Fruit fly (Drosophila melanogaster) whole organism, embryonic: ENCODE results near the gene spo.
A peak's percentile ranks its signal among the peaks of the same experiment; 100 is the strongest.

Experiments
- Bgb ChIP-seq: fragments of 200-800 bp; sonication (Bioruptor generic); IDR thresholded peaks from 2 replicates; pipeline ENCODE4 v1.3.6; 2022; ENCODE audit warnings: missing biosample characterization, missing genetic modification characterization; ENCODE audit not compliant: partially characterized antibody
- Blimp-1 ChIP-seq: fragments of 200-800 bp; sonication (Bioruptor generic); optimal IDR thresholded peaks from 3 replicates; lab custom pipeline; 2018; ENCODE audit warnings: missing biosample characterization, missing genetic modification characterization, mild to moderate bottlenecking, moderate library complexity, missing genetic modification reagents
- CG10267 ChIP-seq: fragments of 200-800 bp; sonication (Bioruptor generic); optimal IDR thresholded peaks from 2 replicates; lab custom pipeline; 2018; ENCODE audit warnings: missing biosample characterization, mild to moderate bottlenecking, missing genetic modification characterization, moderate library complexity
- CG10366 ChIP-seq: fragments of 200-800 bp; sonication (Bioruptor generic); IDR thresholded peaks from 2 replicates; pipeline ENCODE4 v1.3.6; 2022; ENCODE audit warnings: missing biosample characterization, missing genetic modification characterization
- CG10959 ChIP-seq: fragments of 200-800 bp; sonication (Bioruptor generic); IDR thresholded peaks from 2 replicates; pipeline ENCODE4 v1.3.6; 2022; ENCODE audit warnings: missing biosample characterization, missing genetic modification characterization
- CG11093 ChIP-seq: fragments of 200-800 bp; sonication (Bioruptor generic); IDR thresholded peaks from 3 replicates; pipeline ENCODE4 v1.3.6; 2022; ENCODE audit warnings: missing biosample characterization, missing genetic modification characterization
- CG14014 ChIP-seq: fragments of 200-800 bp; sonication (Bioruptor generic); IDR thresholded peaks from 2 replicates; pipeline ENCODE4 v1.3.6; 2022; ENCODE audit warnings: missing biosample characterization, missing genetic modification characterization
- CG1647 ChIP-seq: fragments of 200-800 bp; sonication (Bioruptor generic); optimal IDR thresholded peaks from 3 replicates; lab custom pipeline; 2016; ENCODE audit warnings: missing biosample characterization, missing genetic modification characterization
- CG18262 ChIP-seq: fragments of 200-800 bp; optimal IDR thresholded peaks from 3 replicates; lab custom pipeline; 2019; ENCODE audit warnings: missing biosample characterization, mild to moderate bottlenecking, missing genetic modification characterization, moderate library complexity
- CG31441 ChIP-seq: fragments of 200-800 bp; sonication (Bioruptor generic); IDR thresholded peaks from 2 replicates; pipeline ENCODE4 v1.3.6; 2022; ENCODE audit warnings: missing biosample characterization, missing genetic modification characterization
- CG34224 ChIP-seq: fragments of 200-800 bp; sonication (Bioruptor generic); IDR thresholded peaks from 3 replicates; pipeline ENCODE4 v1.3.6; 2022; ENCODE audit warnings: missing biosample characterization, missing genetic modification characterization; ENCODE audit not compliant: partially characterized antibody
- CG4282 ChIP-seq: fragments of 200-800 bp; sonication (Bioruptor generic); optimal IDR thresholded peaks from 2 replicates; lab custom pipeline; 2016; ENCODE audit warnings: missing biosample characterization, missing genetic modification characterization
- CG4617 ChIP-seq: fragments of 200-800 bp; sonication (Bioruptor generic); optimal IDR thresholded peaks from 3 replicates; lab custom pipeline; 2016; ENCODE audit warnings: missing biosample characterization, missing genetic modification characterization, borderline replicate concordance
- CG6683 ChIP-seq: fragments of 200-800 bp; sonication (Bioruptor generic); optimal IDR thresholded peaks from 2 replicates; lab custom pipeline; 2017; ENCODE audit warnings: missing biosample characterization, mild to moderate bottlenecking, missing genetic modification characterization, missing genetic modification reagents
- CG6813 ChIP-seq: fragments of 200-800 bp; sonication (Bioruptor generic); optimal IDR thresholded peaks from 2 replicates; lab custom pipeline; 2017; ENCODE audit warnings: missing biosample characterization, missing genetic modification characterization, mild to moderate bottlenecking, moderate library complexity, missing genetic modification reagents
- CG7357 ChIP-seq: fragments of 200-800 bp; sonication (Bioruptor generic); IDR thresholded peaks from 3 replicates; pipeline ENCODE4 v1.3.6; 2022; ENCODE audit warnings: missing biosample characterization, missing genetic modification characterization
- CG8089 ChIP-seq: fragments of 200-800 bp; sonication (Bioruptor generic); optimal IDR thresholded peaks from 3 replicates; lab custom pipeline; 2016; ENCODE audit warnings: missing biosample characterization, missing genetic modification characterization
- CTCF ChIP-seq: fragments of 200-800 bp; sonication (Bioruptor generic); optimal IDR thresholded peaks from 2 replicates; lab custom pipeline; 2017; ENCODE audit warnings: missing biosample characterization, mild to moderate bottlenecking, missing genetic modification characterization, moderate library complexity
- D ChIP-seq, 2 experiments: fragments of 200-800 bp in 1 of 2; fragments of >200 bp in 1 of 2; sonication (Bioruptor generic) in 1 of 2; optimal IDR thresholded peaks; 2 replicates in 1 of 2; 3 replicates in 1 of 2; lab custom pipeline; 2017; ENCODE audit warnings: mild to moderate bottlenecking in 1 of 2, missing biosample characterization in 1 of 2, missing genetic modification characterization in 1 of 2, missing genetic modification reagents in 1 of 2
- D19A ChIP-seq: fragments of 200-800 bp; optimal IDR thresholded peaks from 3 replicates; lab custom pipeline; 2019; ENCODE audit warnings: missing biosample characterization, mild to moderate bottlenecking, missing genetic modification characterization, moderate library complexity
- Eip74EF ChIP-seq, 2 experiments: fragments of 200-800 bp in 1 of 2; fragments of >200 bp in 1 of 2; sonication (Bioruptor generic) in 1 of 2; optimal IDR thresholded peaks; 2 replicates each; lab custom pipeline; 2017 to 2019; ENCODE audit warnings: missing biosample characterization in 2 of 2, missing genetic modification characterization in 2 of 2, mild to moderate bottlenecking in 1 of 2, moderate library complexity in 1 of 2
- Gug ChIP-seq: fragments of 200-800 bp; sonication (Bioruptor generic); IDR thresholded peaks from 4 replicates; pipeline ENCODE4 v1.3.6; 2022; ENCODE audit warnings: missing biosample characterization, missing genetic modification characterization
- Hr51 ChIP-seq, 2 experiments: fragments of 200-800 bp; sonication (Bioruptor generic); optimal IDR thresholded peaks; 2 replicates in 1 of 2; 3 replicates in 1 of 2; lab custom pipeline; 2016 to 2018; ENCODE audit warnings: missing biosample characterization in 2 of 2, missing genetic modification characterization in 2 of 2, mild to moderate bottlenecking in 1 of 2, moderate library complexity in 1 of 2
- MBD-R2 ChIP-seq: fragments of 200-800 bp; sonication (Bioruptor generic); IDR thresholded peaks from 2 replicates; pipeline ENCODE4 v1.3.6; 2022; ENCODE audit warnings: missing biosample characterization, missing genetic modification characterization
- MESR4 ChIP-seq: fragments of 200-800 bp; sonication (Bioruptor generic); optimal IDR thresholded peaks from 2 replicates; lab custom pipeline; 2018; ENCODE audit warnings: missing biosample characterization, mild to moderate bottlenecking, missing genetic modification characterization, moderate library complexity
- NFAT ChIP-seq: fragments of 200-800 bp; sonication (Bioruptor generic); IDR thresholded peaks from 2 replicates; pipeline ENCODE4 v1.3.6; 2022; ENCODE audit warnings: missing biosample characterization, missing genetic modification characterization
- Oaz ChIP-seq: fragments of 200-800 bp; sonication (Bioruptor generic); IDR thresholded peaks from 2 replicates; pipeline ENCODE4 v1.3.6; 2022; ENCODE audit warnings: missing biosample characterization, missing genetic modification characterization
- Pdp1 ChIP-seq, 2 experiments: fragments of 200-800 bp; sonication (Bioruptor generic); optimal IDR thresholded peaks; 3 replicates each; lab custom pipeline; 2016; ENCODE audit warnings: missing biosample characterization in 2 of 2, missing genetic modification characterization in 2 of 2, mild to moderate bottlenecking in 1 of 2, moderate library complexity in 1 of 2
- Scr ChIP-seq: fragments of 200-800 bp; sonication (Bioruptor generic); IDR thresholded peaks from 2 replicates; pipeline ENCODE4 v1.3.6; 2022; ENCODE audit warnings: missing biosample characterization, missing genetic modification characterization; ENCODE audit not compliant: partially characterized antibody
- Spps ChIP-seq: fragments of 200-800 bp; sonication (Bioruptor generic); optimal IDR thresholded peaks from 2 replicates; lab custom pipeline; 2018; ENCODE audit warnings: missing biosample characterization, mild to moderate bottlenecking, missing genetic modification characterization
- ac ChIP-seq: fragments of 200-800 bp; sonication (Bioruptor generic); optimal IDR thresholded peaks from 3 replicates; lab custom pipeline; 2017; ENCODE audit warnings: missing biosample characterization, mild to moderate bottlenecking, missing genetic modification characterization
- ap ChIP-seq: fragments of 200-800 bp; sonication (Bioruptor generic); IDR thresholded peaks from 2 replicates; pipeline ENCODE4 v1.3.6; 2022; ENCODE audit warnings: missing biosample characterization, missing genetic modification characterization
- crp ChIP-seq, 2 experiments: fragments of 200-800 bp; sonication (Bioruptor generic); optimal IDR thresholded peaks; 2 replicates in 1 of 2; 3 replicates in 1 of 2; lab custom pipeline; 2017; ENCODE audit warnings: missing biosample characterization in 2 of 2, missing genetic modification characterization in 2 of 2, mild to moderate bottlenecking in 1 of 2, moderate library complexity in 1 of 2
- dmrt11E ChIP-seq: fragments of 200-800 bp; sonication (Bioruptor generic); optimal IDR thresholded peaks from 3 replicates; lab custom pipeline; 2018; ENCODE audit warnings: missing biosample characterization, mild to moderate bottlenecking, missing genetic modification characterization, moderate library complexity
- fu2 ChIP-seq: fragments of 200-800 bp; sonication (Bioruptor generic); optimal IDR thresholded peaks from 2 replicates; lab custom pipeline; 2016; ENCODE audit warnings: missing biosample characterization, missing genetic modification characterization
- gem ChIP-seq: fragments of 200-800 bp; sonication (Bioruptor generic); optimal IDR thresholded peaks from 2 replicates; lab custom pipeline; 2019; ENCODE audit warnings: missing biosample characterization, mild to moderate bottlenecking, missing genetic modification characterization, moderate library complexity
- odd ChIP-seq: fragments of 200-800 bp; sonication (Bioruptor generic); optimal IDR thresholded peaks from 2 replicates; lab custom pipeline; 2017; ENCODE audit warnings: missing biosample characterization, mild to moderate bottlenecking, missing genetic modification characterization
- peb ChIP-seq: fragments of 200-800 bp; sonication (Bioruptor generic); IDR thresholded peaks from 2 replicates; pipeline ENCODE4 v1.3.6; 2022; ENCODE audit warnings: missing biosample characterization, missing genetic modification characterization
- pum ChIP-seq: fragments of 200-800 bp; sonication (Bioruptor generic); optimal IDR thresholded peaks from 2 replicates; lab custom pipeline; 2016; ENCODE audit warnings: missing biosample characterization, missing genetic modification characterization
- schlank ChIP-seq: fragments of 200-800 bp; sonication (Bioruptor generic); optimal IDR thresholded peaks from 2 replicates; lab custom pipeline; 2018; ENCODE audit warnings: missing biosample characterization, mild to moderate bottlenecking, missing genetic modification characterization
- shn ChIP-seq: fragments of 200-800 bp; sonication (Bioruptor generic); optimal IDR thresholded peaks from 3 replicates; lab custom pipeline; 2016; ENCODE audit warnings: missing biosample characterization, missing genetic modification characterization
- slou ChIP-seq: fragments of 200-800 bp; sonication (Bioruptor generic); optimal IDR thresholded peaks from 3 replicates; lab custom pipeline; 2016; ENCODE audit warnings: missing biosample characterization, missing genetic modification characterization
- slp2 ChIP-seq: fragments of 200-800 bp; sonication (Bioruptor generic); optimal IDR thresholded peaks from 2 replicates; lab custom pipeline; 2016; ENCODE audit warnings: missing biosample characterization, missing genetic modification characterization
- trem ChIP-seq: fragments of 200-800 bp; optimal IDR thresholded peaks from 3 replicates; lab custom pipeline; 2019; ENCODE audit warnings: missing biosample characterization, mild to moderate bottlenecking, missing genetic modification characterization, moderate library complexity
- wor ChIP-seq: fragments of 200-800 bp; sonication (Bioruptor generic); IDR thresholded peaks from 2 replicates; pipeline ENCODE4 v1.3.6; 2022; ENCODE audit warnings: missing biosample characterization, missing genetic modification characterization
- zen ChIP-seq: fragments of 200-800 bp; sonication (Bioruptor generic); optimal IDR thresholded peaks from 3 replicates; lab custom pipeline; 2018; ENCODE audit warnings: missing biosample characterization, mild to moderate bottlenecking, missing genetic modification characterization, moderate library complexity

The spo gene

DNA sequence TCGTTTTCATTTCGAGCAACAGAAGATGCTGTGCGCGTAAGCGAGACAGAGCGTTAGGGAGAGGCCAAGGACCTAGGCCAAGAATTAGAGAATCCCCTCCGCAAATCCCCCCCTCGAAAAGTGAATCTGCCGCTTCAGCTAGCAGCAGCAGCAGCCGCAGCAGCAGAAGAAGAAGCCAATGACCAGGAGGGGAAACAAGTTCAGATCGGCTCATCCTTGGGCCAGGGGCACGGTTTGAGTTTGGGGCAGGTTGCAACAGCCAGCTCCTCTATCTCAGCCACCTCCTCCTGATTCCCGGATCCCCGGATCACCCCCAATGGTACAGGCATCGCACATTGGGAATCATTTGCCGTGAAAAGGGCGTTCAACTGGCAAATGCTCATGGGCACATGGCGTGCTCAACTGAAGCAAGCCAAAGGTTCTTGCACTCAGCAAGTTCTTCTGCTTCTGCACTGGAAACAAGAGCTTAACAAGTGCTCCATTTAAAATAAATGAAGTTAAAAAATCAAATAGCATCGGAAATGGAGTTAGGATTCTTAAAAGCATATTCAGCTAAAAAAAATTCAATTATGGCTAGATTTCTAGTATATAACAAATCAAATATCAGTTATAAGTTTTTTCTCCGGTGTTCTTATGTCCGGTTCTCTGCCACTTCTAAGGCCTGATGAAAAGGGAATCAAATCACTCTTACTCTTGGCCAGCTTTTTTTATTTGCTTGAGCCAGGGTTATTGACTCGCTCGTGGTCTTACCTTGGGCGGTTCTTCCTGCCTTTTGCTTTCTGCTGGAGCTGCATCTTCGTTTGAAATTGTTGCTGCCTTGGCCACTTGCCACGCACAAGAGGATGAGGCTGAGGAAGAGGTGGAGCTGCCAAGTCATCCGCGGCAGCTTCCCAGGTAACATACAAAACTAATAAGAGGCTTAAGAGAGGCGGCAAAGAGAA lies 41.1 kb upstream of the spo start (continued):
- TF ChIP-seq MESR4 (GFP tag; lab: Kevin White, UChicago) (no peak), Spps (peak; percentile 21), odd (GFP tag; lab: Kevin White, UChicago) (no peak), CG7357 (GFP tag; lab: Robert Waterston, UW) (no peak), CG6683 (GFP tag; lab: Kevin White, UChicago) (no peak), ap (GFP tag; lab: Robert Waterston, UW) (no peak), CG6813 (GFP tag; lab: Kevin White, UChicago) (no peak), CG10959 (GFP tag; lab: Robert Waterston, UW) (peak; percentile 41; the same call in 1 of the 2 replicates), fu2 (GFP tag; lab: Kevin White, UChicago) (no peak), Gug (GFP tag; lab: Robert Waterston, UW) (no peak), CG31441 (0 out of 2 replicates have a peak, but pooled peaks have one; percentile 9), ac (GFP tag; lab: Kevin White, UChicago) (no peak), slp2 (no peak), gem (tag; lab: Kevin White, UChicago) (peak; percentile 6), CG18262 (tag; lab: Kevin White, UChicago) (peak; percentile 34), trem (tag; lab: Kevin White, UChicago) (peak; percentile 17), wor (no peak), D19A (no peak), MBD-R2 (GFP tag; lab: Robert Waterston, UW) (no peak), CG4282 (GFP tag; lab: Kevin White, UChicago) (no peak), Eip74EF (GFP tag; optimal IDR thresholded peaks at IDR 0.05; lab: Kevin White, UChicago) (no peak), CG10267 (tag; lab: Kevin White, UChicago) (peak; percentile 3), shn (GFP tag; lab: Kevin White, UChicago) (no peak), Hr51 (GFP tag; optimal IDR thresholded peaks at IDR 0.05; lab: Kevin White, UChicago) (no peak)

dm6 chr3L:5631917-5632316 lies 39.5 kb upstream of the spo start:
- TF ChIP-seq peb (GFP tag; lab: Robert Waterston, UW): no peak
- TF ChIP-seq crp (GFP tag; optimal IDR thresholded peaks at IDR 0.05; lab: Kevin White, UChicago): no peak
- TF ChIP-seq CG10366: no peak
- peak in 1 of 2 experiments; percentile 82 for TF ChIP-seq Pdp1 (GFP tag; optimal IDR thresholded peaks at IDR 0.05; lab: Kevin White, UChicago)
- no peak for TF ChIP-seq dmrt11E (tag; lab: Kevin White, UChicago)
- TF ChIP-seq zen (tag; lab: Kevin White, UChicago): no peak
- no peak for TF ChIP-seq CG8089 (GFP tag; lab: Kevin White, UChicago)

DNA sequence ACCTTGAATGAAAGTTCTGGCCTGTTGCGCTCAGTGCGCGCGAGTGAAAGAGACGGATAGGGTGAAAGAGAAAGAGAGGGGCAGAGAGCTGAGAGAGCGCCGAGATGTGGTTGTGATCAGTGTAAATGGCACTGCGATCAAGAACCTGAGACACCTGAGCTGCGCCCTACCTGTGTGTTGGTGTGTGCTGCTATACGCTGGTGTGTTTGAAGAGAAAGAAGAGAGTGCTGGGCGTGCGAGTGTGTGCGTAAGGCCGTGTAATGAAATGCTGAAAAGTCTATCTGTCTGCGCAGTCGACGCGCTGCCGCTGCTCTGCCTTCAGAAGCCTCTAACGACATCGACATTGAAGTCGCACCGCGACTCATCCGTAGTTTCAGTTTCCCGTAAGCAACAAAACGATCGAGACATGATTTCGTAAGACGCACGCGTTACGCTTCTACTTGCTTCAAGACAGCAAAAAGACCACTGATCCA lies 38.3 kb upstream of the spo start, which contains the start of gene Blimp-1:
TSS of gene Blimp-1 (plus strand) at position 376 of the 473 bp plus-strand sequence.
- TF ChIP-seq CG31441 (no peak), D (optimal IDR thresholded peaks at IDR 0.05; lab: Kevin White, UChicago) (peak; percentile 24), D (GFP tag; optimal IDR thresholded peaks at IDR 0.05; lab: Kevin White, UChicago) (no peak), CG34224 (GFP tag; lab: Robert Waterston, UW) (no peak), CTCF (GFP tag; lab: Kevin White, UChicago) (no peak), CG1647 (GFP tag; lab: Kevin White, UChicago) (no peak), NFAT (no peak), slou (GFP tag; lab: Kevin White, UChicago) (no peak), Bgb (GFP tag; lab: Robert Waterston, UW) (no peak), CG11093 (GFP tag; lab: Robert Waterston, UW) (0 out of 3 replicates have a peak, but pooled peaks have one; percentile 9), Oaz (GFP tag; lab: Robert Waterston, UW) (no peak), Scr (peak; percentile 29; the same call in 1 of the 2 replicates), schlank (no peak), CG14014 (GFP tag; lab: Robert Waterston, UW) (no peak), CG4617 (GFP tag; lab: Kevin White, UChicago) (no peak), pum (no peak), Blimp-1 (GFP tag; lab: Kevin White, UChicago) (peak; percentile 51)
